Fruit fly (Drosophila melanogaster): ENCODE data around the gene GMF.

GMF gene

DNA sequence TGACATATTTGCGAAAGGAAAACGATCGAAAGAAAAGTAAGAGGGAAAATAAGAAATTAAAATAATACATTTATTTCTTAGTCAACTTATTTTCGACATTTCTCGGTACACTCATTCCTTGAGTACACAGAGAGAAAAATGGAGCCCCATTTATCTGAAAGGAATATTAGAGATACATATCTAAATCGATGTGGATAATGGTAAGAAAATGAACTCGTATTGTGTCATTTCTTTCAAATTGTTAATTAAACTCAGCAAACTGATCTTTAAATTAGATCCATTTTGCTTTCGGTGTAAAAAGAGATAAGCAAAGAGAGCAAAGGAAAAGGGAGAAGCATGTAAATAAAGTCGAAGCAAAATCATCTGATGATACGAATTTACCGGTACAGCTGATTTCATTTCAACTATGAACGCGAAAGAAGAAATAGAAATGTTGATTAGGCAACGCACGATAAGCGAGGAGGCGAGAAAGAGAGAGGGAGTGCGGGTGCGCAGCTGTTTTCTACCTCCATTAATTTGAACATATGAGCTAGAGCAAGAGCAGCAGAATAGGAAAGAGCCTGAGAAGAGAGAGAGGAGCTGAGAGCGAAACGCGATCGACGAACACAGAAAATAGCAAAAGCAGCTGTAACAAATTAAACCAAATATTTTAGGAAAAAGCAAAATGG lies 16.9 kb downstream of the GMF start (continued):
- TF ChIP-seq CG12769 (tag; optimal IDR thresholded peaks at IDR 0.05) (peak; percentile 92), gem (tag; optimal IDR thresholded peaks at IDR 0.05) (peak; percentile 95), crc (GFP tag; optimal IDR thresholded peaks at IDR 0.05) (peak; percentile 81), CG15011 (GFP tag; optimal IDR thresholded peaks at IDR 0.05) (peak; percentile 77), crp (GFP tag; optimal IDR thresholded peaks at IDR 0.05) (peak; percentile 65 to 92), CG12155 (GFP tag; optimal IDR thresholded peaks at IDR 0.05) (peak; percentile 87), Deaf1 (tag; optimal IDR thresholded peaks at IDR 0.05) (peak; percentile 54), Kr (GFP tag; optimal IDR thresholded peaks at IDR 0.05) (peak; percentile 15), NC2β (GFP tag; optimal IDR thresholded peaks at IDR 0.05) (peak; percentile 85), CG12659 (GFP tag; optimal IDR thresholded peaks at IDR 0.05) (peak; percentile 70), CG11723 (GFP tag; optimal IDR thresholded peaks at IDR 0.05) (peak; percentile 53), Gug (GFP tag; IDR thresholded peaks at IDR 0.05) (peak; percentile 84), Hr3 (GFP tag; optimal IDR thresholded peaks at IDR 0.05) (peak; percentile 78), otp (GFP tag; IDR thresholded peaks at IDR 0.05) (no peak), maf-S (GFP tag; optimal IDR thresholded peaks at IDR 0.05) (peak; percentile 89), HHEX (GFP tag; optimal IDR thresholded peaks at IDR 0.05) (peak; percentile 87), Dip3 (GFP tag; optimal IDR thresholded peaks at IDR 0.05) (peak; percentile 86), unpg (GFP tag; optimal IDR thresholded peaks at IDR 0.05) (peak; percentile 94), tap (tag; optimal IDR thresholded peaks at IDR 0.05) (peak; percentile 91), CG8281 (tag; optimal IDR thresholded peaks at IDR 0.05) (peak; percentile 74), corto (GFP tag; optimal IDR thresholded peaks at IDR 0.05) (peak; percentile 77), trem (tag; optimal IDR thresholded peaks at IDR 0.05) (peak; percentile 78), Aef1 (GFP tag; IDR thresholded peaks at IDR 0.05) (no peak), inv (GFP tag; IDR thresholded peaks at IDR 0.05; ENCODE audit: partially characterized antibody) (no peak), CG1647 (GFP tag; optimal IDR thresholded peaks at IDR 0.05) (peak; percentile 81), CkIIα-i1 (GFP tag; IDR thresholded peaks at IDR 0.05) (no peak), Ptx1 (GFP tag; IDR thresholded peaks at IDR 0.05) (no peak), CG11247 (GFP tag; IDR thresholded peaks at IDR 0.05) (no peak), CG7963 (GFP tag; IDR thresholded peaks at IDR 0.05; ENCODE audit: partially characterized antibody) (no peak), CG6683 (GFP tag; optimal IDR thresholded peaks at IDR 0.05) (peak; percentile 33), Bteb2 (GFP tag; optimal IDR thresholded peaks at IDR 0.05) (peak; percentile 71), pum (GFP tag; optimal IDR thresholded peaks at IDR 0.05) (peak; percentile 79), gsb-n (tag; optimal IDR thresholded peaks at IDR 0.05) (peak; percentile 80), scrt (GFP tag; optimal IDR thresholded peaks at IDR 0.05) (peak; percentile 80), esg (GFP tag; conservative IDR thresholded peaks at IDR 0.05) (no peak), ap (GFP tag; IDR thresholded peaks at IDR 0.05) (no peak), CG6791 (GFP tag; IDR thresholded peaks at IDR 0.05; ENCODE audit: partially characterized antibody) (no peak), CG7271 (tag; optimal IDR thresholded peaks at IDR 0.05) (no peak), CG33557 (GFP tag; optimal IDR thresholded peaks at IDR 0.05) (peak; percentile 50), CG42726 (GFP tag; IDR thresholded peaks at IDR 0.05; ENCODE audit: partially characterized antibody) (no peak), H2.0 (GFP tag; IDR thresholded peaks at IDR 0.05) (no peak), Sox100B (GFP tag; optimal IDR thresholded peaks at IDR 0.05) (peak; percentile 69), CG11093 (GFP tag; IDR thresholded peaks at IDR 0.05) (peak; percentile 80), Mrtf (GFP tag; IDR thresholded peaks at IDR 0.05) (no peak), gro (GFP tag; optimal IDR thresholded peaks at IDR 0.05) (peak; percentile 86), danr (GFP tag; IDR thresholded peaks at IDR 0.05) (no peak), gsb (GFP tag; IDR thresholded peaks at IDR 0.05) (no peak), sr (GFP tag; IDR thresholded peaks at IDR 0.05) (no peak), CG8765 (GFP tag; IDR thresholded peaks at IDR 0.05) (no peak), Bdp1 (GFP tag; optimal IDR thresholded peaks at IDR 0.05) (peak; percentile 76)

Data from whole organism, embryonic.